Worm (Caenorhabditis elegans) whole organism, midembryonic: ENCODE data around the gene ZK262.20.
"Not testable (repeated sequence)": the region's sequence is repeated elsewhere in the genome, so short reads cannot be mapped to it uniquely, and the experiment has no call there.

Experiments
- T22C8.4 ChIP-seq: fragments of 200-800 bp; sonication (Bioruptor generic); IDR thresholded peaks from 2 replicates; pipeline ENCODE4 v1.3.6; 2022; ENCODE audit warnings: missing genetic modification characterization, missing compliant biosample characterization
- cog-1 ChIP-seq: sonication (generic microtip); optimal IDR thresholded peaks from 2 replicates; lab custom pipeline; 2016; ENCODE audit warnings: missing genetic modification characterization, missing compliant biosample characterization
- flt-1 ChIP-seq: fragments of 200-800 bp; sonication (Bioruptor generic); IDR thresholded peaks from 2 replicates; pipeline ENCODE4 v1.3.6; 2022; ENCODE audit warnings: missing genetic modification characterization, missing compliant biosample characterization
- klf-2 ChIP-seq: fragments of 200-800 bp; sonication (Bioruptor generic); conservative IDR thresholded peaks from 2 replicates; pipeline ENCODE4 v1.3.6; 2022; ENCODE audit warnings: missing genetic modification reagents, missing genetic modification characterization, missing compliant biosample characterization
- med-1 ChIP-seq: sonication (generic microtip); optimal IDR thresholded peaks from 2 replicates; lab custom pipeline; 2017; ENCODE audit warnings: missing genetic modification characterization, mild to moderate bottlenecking, missing compliant biosample characterization, antibody characterized with exemption, missing genetic modification reagents; ENCODE audit not compliant: insufficient read depth
- ref-1 ChIP-seq: fragments of 200-800 bp; sonication (Bioruptor generic); conservative IDR thresholded peaks from 2 replicates; pipeline ENCODE4 v1.3.6; 2022; ENCODE audit warnings: missing genetic modification reagents, missing genetic modification characterization, missing compliant biosample characterization
- tab-1 ChIP-seq: fragments of 200-800 bp; sonication (Bioruptor generic); IDR thresholded peaks from 2 replicates; pipeline ENCODE4 v1.3.6; 2022; ENCODE audit warnings: missing genetic modification characterization, missing compliant biosample characterization
- ztf-23 ChIP-seq: fragments of 200-800 bp; sonication (Bioruptor generic); IDR thresholded peaks from 2 replicates; pipeline ENCODE4 v1.3.6; 2022; ENCODE audit warnings: missing genetic modification reagents, missing genetic modification characterization, missing compliant biosample characterization
- ztf-29 ChIP-seq: fragments of 200-800 bp; sonication (Bioruptor generic); IDR thresholded peaks from 2 replicates; pipeline ENCODE4 v1.3.6; 2022; ENCODE audit warnings: missing genetic modification reagents, missing genetic modification characterization, missing compliant biosample characterization

ZK262.20 gene

DNA sequence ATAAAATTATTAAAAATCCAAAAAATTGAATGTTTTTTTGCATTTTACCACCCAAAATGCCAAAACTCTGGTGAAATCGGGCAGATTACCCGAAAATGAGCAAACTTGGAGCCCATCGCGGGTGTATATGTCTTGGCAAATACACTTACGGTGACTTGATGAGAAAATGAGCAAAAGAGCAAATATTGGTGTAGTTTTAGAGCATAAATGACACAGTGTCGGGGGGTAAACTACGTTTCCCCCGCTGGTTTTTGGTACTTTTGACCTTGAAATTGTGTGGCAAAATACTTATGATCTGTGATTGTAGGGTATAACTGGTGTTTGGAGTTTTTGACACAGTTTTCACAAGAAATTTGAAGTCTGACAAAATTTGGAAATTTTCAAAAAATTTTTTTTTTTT is 22.0 kb downstream of the ZK262.20 start, which contains the start of gene ZK262.2:
TSS of gene ZK262.2 (minus strand) at position 101 of the 400 bp plus-strand sequence.
- TF ChIP-seq ref-1 (GFP tag; lab: Robert Waterston, UW) (no peak), T22C8.4 (GFP tag; lab: Robert Waterston, UW) (no peak)

DNA sequence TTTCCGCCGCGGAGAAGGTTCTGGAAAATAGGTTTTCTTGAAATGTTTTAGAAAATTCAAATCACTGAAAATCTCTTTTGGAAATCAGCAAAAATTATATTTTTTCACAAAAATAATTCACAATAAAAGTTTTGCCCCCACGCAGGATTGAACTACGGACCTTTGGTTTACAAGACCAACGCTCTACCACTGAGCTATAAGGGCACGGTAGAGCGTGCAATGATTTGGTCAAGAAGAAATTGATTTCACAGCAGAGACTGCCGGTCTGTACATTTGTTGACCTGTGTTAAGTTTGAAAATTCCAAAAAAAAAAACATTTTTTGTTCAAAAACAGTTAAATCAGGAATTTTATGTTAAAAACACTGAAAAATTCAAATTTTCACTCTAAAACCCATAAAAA is 22.5 kb downstream of the ZK262.20 start:
- TF ChIP-seq ztf-23 (GFP tag; lab: Robert Waterston, UW), result no peak

DNA sequence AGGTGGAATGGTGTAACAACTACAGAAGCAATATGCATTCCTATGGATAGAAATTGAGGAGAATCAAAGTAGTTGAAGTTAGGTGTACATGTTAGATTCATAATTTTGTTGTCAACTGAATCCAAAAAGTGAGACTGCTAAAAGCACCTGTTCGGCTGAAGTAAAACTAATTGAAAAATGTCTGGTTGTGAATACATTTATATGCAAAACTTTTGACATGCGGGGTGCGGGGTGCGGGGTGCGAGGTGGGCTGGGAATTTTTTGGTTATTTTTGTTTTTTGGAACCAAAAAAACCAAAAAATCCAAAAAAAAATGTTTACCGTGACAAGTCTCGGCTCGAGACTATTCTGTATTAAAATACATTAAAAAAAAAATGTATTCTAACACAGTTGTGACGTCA is 24.7 kb downstream of the ZK262.20 start, which contains the start of gene srh-207:
TSS of gene srh-207 (minus strand) at position 101 of the 400 bp plus-strand sequence.
- no peak for TF ChIP-seq flt-1
- TF ChIP-seq ref-1 (GFP tag; lab: Robert Waterston, UW), result no peak
- no peak for TF ChIP-seq T22C8.4 (GFP tag; lab: Robert Waterston, UW)
- no peak for TF ChIP-seq tab-1
- TF ChIP-seq klf-2 (GFP tag; lab: Robert Waterston, UW), result no peak
- no peak for TF ChIP-seq ztf-23 (GFP tag; lab: Robert Waterston, UW)
- no peak for TF ChIP-seq cog-1 (tag; lab: Kevin White, UChicago)
- no peak for TF ChIP-seq ztf-29 (GFP tag; lab: Robert Waterston, UW)
- no peak for TF ChIP-seq med-1 (GFP tag; lab: Kevin White, UChicago)

- not testable (repeated sequence) for TF ChIP-seq ztf-23 (GFP tag; lab: Robert Waterston, UW); flt-1; klf-2 (GFP tag; lab: Robert Waterston, UW)
These were observed 30.1 kb downstream of the ZK262.20 start, which contains the start of gene srh-209 for ce11 chrV:18404767-18405166. Gene srh-209 (minus strand): TSS chrV:18404867.

DNA sequence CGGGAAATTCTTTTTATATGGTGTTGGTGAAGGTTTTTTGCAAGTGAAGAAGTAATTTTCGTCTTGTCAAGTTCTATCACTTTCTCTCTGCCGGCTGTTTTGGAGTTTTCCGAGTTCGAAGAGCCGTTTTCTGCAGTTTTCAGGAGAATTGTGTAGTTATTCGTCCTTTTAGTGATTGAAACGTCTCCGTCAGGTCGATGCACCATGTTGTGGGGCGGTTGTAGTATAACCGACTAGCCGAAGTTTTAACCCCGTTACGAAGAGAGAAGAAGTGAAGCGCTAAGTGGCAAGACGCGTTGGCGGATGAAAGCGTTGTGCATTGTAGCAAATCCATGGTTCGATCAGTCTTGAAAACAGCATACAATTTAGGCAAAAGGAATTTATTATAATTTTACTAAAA is 32.1 kb downstream of the ZK262.20 start:
- TF ChIP-seq cog-1 (tag; lab: Kevin White, UChicago), result no peak
- no peak for TF ChIP-seq T22C8.4 (GFP tag; lab: Robert Waterston, UW)
- TF ChIP-seq med-1 (GFP tag; lab: Kevin White, UChicago), result no peak
- no peak for TF ChIP-seq ztf-23 (GFP tag; lab: Robert Waterston, UW)
- TF ChIP-seq flt-1, result no peak
- no peak for TF ChIP-seq ztf-29 (GFP tag; lab: Robert Waterston, UW)
- no peak for TF ChIP-seq klf-2 (GFP tag; lab: Robert Waterston, UW)
- TF ChIP-seq ref-1 (GFP tag; lab: Robert Waterston, UW), result no peak
- TF ChIP-seq tab-1, result no peak

ce11 chrV:18397814-18398213 is 37.0 kb downstream of the ZK262.20 start, which contains the start of gene Y51A2B.16:
Gene Y51A2B.16 (minus strand): TSS chrV:18397914.
- TF ChIP-seq ztf-23 (GFP tag; lab: Robert Waterston, UW) (no peak), ztf-29 (GFP tag; lab: Robert Waterston, UW) (no peak), cog-1 (tag; lab: Kevin White, UChicago) (no peak), ref-1 (GFP tag; lab: Robert Waterston, UW) (no peak), T22C8.4 (GFP tag; lab: Robert Waterston, UW) (no peak), tab-1 (no peak), med-1 (GFP tag; lab: Kevin White, UChicago) (no peak), klf-2 (GFP tag; lab: Robert Waterston, UW) (no peak), flt-1 (no peak)

DNA sequence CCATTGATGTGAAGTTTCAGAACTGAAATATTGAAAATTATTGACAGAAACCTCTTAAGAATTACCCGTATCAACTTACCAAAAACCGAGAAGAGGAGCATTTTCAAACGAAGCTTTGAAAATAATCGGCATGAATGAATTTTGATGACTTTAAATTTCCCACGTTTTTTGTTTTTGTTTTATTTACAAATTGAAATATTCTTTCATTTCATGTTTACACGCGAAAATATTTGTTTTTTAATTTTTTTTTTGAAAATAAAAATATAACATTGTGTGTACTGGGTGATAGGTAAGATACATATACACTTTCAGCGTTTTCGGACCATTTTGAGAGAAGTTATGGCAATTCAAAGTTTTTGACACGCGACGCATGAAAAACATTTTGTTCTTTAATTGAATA is 39.2 kb downstream of the ZK262.20 start, which contains the start of gene Y51A2B.9:
TSS of gene Y51A2B.9 (minus strand) at position 101 of the 400 bp plus-strand sequence.
- TF ChIP-seq ztf-29 (GFP tag; lab: Robert Waterston, UW), result no peak
- no peak for TF ChIP-seq T22C8.4 (GFP tag; lab: Robert Waterston, UW)
- no peak for TF ChIP-seq tab-1
- TF ChIP-seq cog-1 (tag; lab: Kevin White, UChicago), result no peak
- no peak for TF ChIP-seq ztf-23 (GFP tag; lab: Robert Waterston, UW)
- no peak for TF ChIP-seq med-1 (GFP tag; lab: Kevin White, UChicago)
- no peak for TF ChIP-seq ref-1 (GFP tag; lab: Robert Waterston, UW)
- no peak for TF ChIP-seq flt-1

DNA sequence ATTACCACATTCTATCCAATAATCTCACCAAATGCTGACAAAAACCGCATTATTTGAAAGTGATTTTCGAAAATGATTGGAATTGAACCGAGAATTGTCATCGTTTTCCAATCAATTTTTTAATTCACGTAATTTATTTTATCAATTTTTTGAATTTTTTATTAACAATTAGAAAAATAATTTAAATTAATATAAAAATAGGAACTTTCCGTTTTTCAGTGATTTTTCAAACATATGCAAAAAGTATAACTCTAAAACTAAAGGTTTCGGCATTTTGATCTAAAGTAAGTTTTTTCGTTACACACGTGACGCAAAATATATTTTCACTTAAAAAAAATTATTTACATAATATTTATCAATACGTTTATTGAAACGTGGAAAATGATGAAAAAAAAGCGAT is 40.7 kb downstream of the ZK262.20 start, which contains the start of gene Y51A2B.6:
TSS of gene Y51A2B.6 (minus strand) at position 101 of the 400 bp plus-strand sequence.
- no peak for TF ChIP-seq tab-1
- TF ChIP-seq ztf-29 (GFP tag; lab: Robert Waterston, UW), result no peak
- no peak for TF ChIP-seq ref-1 (GFP tag; lab: Robert Waterston, UW)
- TF ChIP-seq med-1 (GFP tag; lab: Kevin White, UChicago), result no peak
- no peak for TF ChIP-seq T22C8.4 (GFP tag; lab: Robert Waterston, UW)
- no peak for TF ChIP-seq flt-1
- TF ChIP-seq cog-1 (tag; lab: Kevin White, UChicago), result no peak
- TF ChIP-seq ztf-23 (GFP tag; lab: Robert Waterston, UW), result no peak
- no peak for TF ChIP-seq klf-2 (GFP tag; lab: Robert Waterston, UW)

ce11 chrV:18389046-18389445 is 45.8 kb downstream of the ZK262.20 start, which contains the start of the genes Y51A2B.4 and Y51A2B.5:
Gene Y51A2B.4 (minus strand): TSS chrV:18389146.
Gene Y51A2B.5 (plus strand): TSS chrV:18389277.
- TF ChIP-seq ztf-29 (GFP tag; lab: Robert Waterston, UW), result no peak
- no peak for TF ChIP-seq ref-1 (GFP tag; lab: Robert Waterston, UW)
- TF ChIP-seq cog-1 (tag; lab: Kevin White, UChicago), result no peak
- no peak for TF ChIP-seq flt-1
- TF ChIP-seq T22C8.4 (GFP tag; lab: Robert Waterston, UW), result no peak
- TF ChIP-seq med-1 (GFP tag; lab: Kevin White, UChicago), result no peak
- no peak for TF ChIP-seq klf-2 (GFP tag; lab: Robert Waterston, UW)
- TF ChIP-seq tab-1, result no peak
- TF ChIP-seq ztf-23 (GFP tag; lab: Robert Waterston, UW), result no peak
